Worm (Caenorhabditis elegans) whole organism, dauer: ENCODE results near the gene Y56A3A.28.

ENCODE experiments used
- unc-62 ChIP-seq: sonication (generic microtip); optimal IDR thresholded peaks from 2 replicates; lab custom pipeline; 2017; ENCODE audit warnings: missing biosample characterization, missing genetic modification reagents, missing genetic modification characterization

The Y56A3A.28 gene

ce11 chrIII:11980743-11981142, 9.6 kb upstream of the Y56A3A.28 start:
- no peak for TF ChIP-seq unc-62

ce11 chrIII:11978742-11979141, 7.6 kb upstream of the Y56A3A.28 start, which contains the start of gene Y56A3A.30:
TSS of gene Y56A3A.30 (minus strand) at chrIII:11979065.
- no peak for TF ChIP-seq unc-62

ce11 chrIII:11974414-11974813, 3.2 kb upstream of the Y56A3A.28 start, which contains the start of gene Y56A3A.31:
TSS of gene Y56A3A.31 (plus strand) at chrIII:11974477.
- TF ChIP-seq unc-62: no peak

DNA sequence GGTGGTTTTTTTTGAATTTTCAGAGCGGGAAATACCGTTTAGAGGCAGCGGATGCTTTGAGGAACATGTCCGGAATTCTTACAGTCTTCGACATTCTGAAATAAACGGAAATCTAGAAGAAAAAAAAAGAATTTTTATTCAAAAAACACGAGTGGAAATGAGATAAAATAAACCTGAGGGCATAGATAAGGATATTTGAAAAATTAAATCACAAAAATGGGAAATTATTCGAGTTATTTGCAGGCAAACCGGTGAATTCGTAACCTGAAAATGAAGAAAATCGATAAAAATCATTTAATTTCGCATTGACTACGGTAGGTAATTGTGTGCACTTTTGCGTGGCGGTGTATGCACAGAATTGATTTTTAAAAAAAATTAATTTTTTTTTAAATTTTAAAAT, 2.8 kb upstream of the Y56A3A.28 start, which contains the start of gene ung-1:
TSS of gene ung-1 (minus strand) at position 101 of the 400 bp plus-strand sequence.
- no peak for TF ChIP-seq unc-62

ce11 chrIII:11960080-11960479, 11.1 kb downstream of the Y56A3A.28 start, which contains the start of gene top-3:
TSS of gene top-3 (minus strand) at chrIII:11960180.
- TF ChIP-seq unc-62: no peak

ce11 chrIII:11954150-11954549, 17.0 kb downstream of the Y56A3A.28 start:
- TF ChIP-seq unc-62: no peak

ce11 chrIII:11951111-11951510, 20.1 kb downstream of the Y56A3A.28 start:
- no peak for TF ChIP-seq unc-62

DNA sequence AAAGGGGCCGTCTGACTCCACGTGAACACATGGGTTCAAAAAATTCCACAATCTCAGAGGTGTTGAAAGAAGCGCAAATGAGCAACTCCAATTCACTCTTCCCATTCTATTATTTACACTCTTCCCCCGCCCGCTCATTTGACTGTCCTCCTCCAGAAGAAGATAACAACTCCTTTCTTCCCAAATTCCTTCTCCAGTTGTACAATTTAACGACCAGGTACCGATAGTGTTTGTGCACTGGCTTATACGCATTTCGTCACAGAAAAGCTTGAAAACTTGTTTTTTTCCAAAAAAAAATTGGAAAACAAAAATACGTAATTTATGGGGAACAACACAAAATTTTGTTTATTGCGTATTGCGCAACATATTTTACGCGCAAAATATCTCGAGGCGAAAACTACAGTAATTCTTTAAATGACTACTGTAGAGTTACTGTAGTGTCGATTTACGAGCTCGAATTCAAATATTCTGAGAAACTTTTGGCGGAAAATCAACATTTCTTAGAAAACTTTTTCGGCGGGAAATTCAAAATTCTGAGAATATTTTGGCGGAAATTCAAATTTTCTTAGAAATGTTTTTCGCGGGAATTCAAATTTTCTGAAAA, 21.8 kb downstream of the Y56A3A.28 start:
- no peak for TF ChIP-seq unc-62

ce11 chrIII:11948437-11948836, 22.7 kb downstream of the Y56A3A.28 start:
- no peak for TF ChIP-seq unc-62

DNA sequence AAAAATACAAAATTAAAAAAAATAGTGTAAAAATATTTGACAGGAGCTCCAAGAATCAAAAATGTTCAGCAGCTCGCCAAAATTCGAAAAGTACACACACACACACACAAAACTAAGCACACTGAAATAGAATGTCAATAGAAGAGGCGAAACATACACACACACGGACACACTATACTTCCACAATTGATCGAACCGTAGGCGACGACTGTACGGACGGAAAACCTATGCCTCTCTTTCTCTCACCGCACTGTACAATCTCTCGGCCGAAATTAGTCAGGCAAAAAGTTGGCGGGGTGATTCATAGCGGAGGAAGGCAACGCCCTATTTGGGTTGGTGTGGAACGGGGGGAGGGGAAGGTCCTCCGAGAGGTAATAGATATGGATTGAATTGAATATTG, 23.6 kb downstream of the Y56A3A.28 start:
- TF ChIP-seq unc-62: no peak

- TF ChIP-seq unc-62: no peak
These were observed 24.2 kb downstream of the Y56A3A.28 start, which contains the start of gene Y56A3A.7 for ce11 chrIII:11946973-11947372. TSS of gene Y56A3A.7 (minus strand) at chrIII:11947019.

DNA sequence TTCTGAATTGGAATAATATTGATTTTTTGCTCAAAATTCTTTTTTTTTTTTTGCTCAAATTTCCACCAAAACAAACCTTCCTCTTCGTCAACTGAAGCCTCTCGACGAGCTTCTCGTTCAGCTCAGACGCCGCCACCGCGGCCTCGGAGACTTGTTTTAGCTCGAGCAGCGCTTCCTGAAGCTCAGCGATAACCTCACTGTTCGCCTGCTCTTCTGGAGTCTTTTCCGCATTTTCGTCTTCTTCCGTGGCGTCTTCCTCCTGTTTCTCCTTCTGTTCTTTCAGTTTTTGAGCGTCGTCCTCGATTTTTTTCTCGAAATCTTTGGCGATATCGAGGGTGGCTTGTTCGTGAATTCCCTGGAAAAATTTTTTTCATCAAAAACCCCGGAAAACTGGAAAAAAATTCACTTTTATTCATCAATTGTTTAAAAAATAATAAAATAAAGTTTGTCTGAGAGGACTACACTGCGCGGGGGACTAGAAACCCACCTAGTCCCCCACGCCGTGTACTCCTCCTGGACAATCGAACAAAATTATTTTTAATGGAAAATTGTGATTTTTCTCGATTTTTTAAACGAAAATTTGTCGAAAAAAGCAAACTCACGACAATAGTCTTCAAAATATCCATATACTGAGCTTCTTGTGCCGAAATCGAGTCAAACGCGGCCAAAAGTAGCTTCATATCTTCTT, 25.0 kb downstream of the Y56A3A.28 start:
- no peak for TF ChIP-seq unc-62

ce11 chrIII:11942664-11943063, 28.5 kb downstream of the Y56A3A.28 start:
- TF ChIP-seq unc-62: no peak

- no peak for TF ChIP-seq unc-62
These were observed 32.6 kb downstream of the Y56A3A.28 start for ce11 chrIII:11938525-11938924.

DNA sequence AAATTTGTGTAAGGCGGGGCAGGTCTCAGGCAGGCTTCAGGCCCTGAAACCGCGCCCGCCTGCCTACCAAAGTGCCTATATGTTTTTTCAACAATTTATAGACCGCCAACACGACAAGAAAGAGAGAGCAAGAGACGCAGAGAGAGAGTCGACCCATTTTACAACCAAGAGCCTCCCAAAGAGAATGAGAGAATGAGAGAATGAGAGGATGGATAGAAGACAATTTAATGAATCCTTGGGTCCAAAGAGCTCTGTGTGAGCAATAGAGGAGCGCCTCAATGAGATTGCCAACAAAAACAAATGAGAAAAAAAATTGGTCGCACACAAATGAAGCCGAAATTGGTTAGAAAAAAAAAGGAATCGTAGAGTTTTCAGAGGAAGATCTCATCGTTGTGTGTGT, 33.3 kb downstream of the Y56A3A.28 start:
- no peak for TF ChIP-seq unc-62

- no peak for TF ChIP-seq unc-62
These were observed 34.4 kb downstream of the Y56A3A.28 start for ce11 chrIII:11936668-11937276.

- no peak for TF ChIP-seq unc-62
These were observed 35.3 kb downstream of the Y56A3A.28 start for ce11 chrIII:11935948-11936280.
